Worm (Caenorhabditis elegans): ENCODE data around the gene K07F5.8.

ce11 chrIV:9889857-9890256, 40.3 kb upstream of the K07F5.8 start, which contains the start of gene ttbk-3:
- TF ChIP-seq elt-1 (tag; optimal IDR thresholded peaks at IDR 0.05): no peak
- no peak for TF ChIP-seq lin-11 (tag; optimal IDR thresholded peaks at IDR 0.05)
- TF ChIP-seq lin-13 (GFP tag; optimal IDR thresholded peaks at IDR 0.05): no peak
- no peak for TF ChIP-seq unc-55 (GFP tag; optimal IDR thresholded peaks at IDR 0.05)
- no peak for TF ChIP-seq fos-1 (tag; optimal IDR thresholded peaks at IDR 0.05)
- TF ChIP-seq ztf-4 (tag; optimal IDR thresholded peaks at IDR 0.05): no peak
